Fruit fly (Drosophila melanogaster) whole organism, embryonic: ENCODE results near the gene Prp16.

Experiments
- ATbp ChIP-seq: fragments of 200-800 bp; sonication (Bioruptor generic); optimal IDR thresholded peaks from 2 replicates; lab custom pipeline; 2017; ENCODE audit warnings: missing biosample characterization, mild to moderate bottlenecking, missing genetic modification characterization, missing genetic modification reagents
- Adf1 ChIP-seq: fragments of 200-800 bp; sonication (Bioruptor generic); IDR thresholded peaks from 2 replicates; pipeline ENCODE4 v1.3.6; 2022; ENCODE audit warnings: missing biosample characterization, missing genetic modification characterization
- Antp ChIP-seq: fragments of 200-800 bp; sonication (Bioruptor generic); optimal IDR thresholded peaks from 3 replicates; lab custom pipeline; 2016; ENCODE audit warnings: missing biosample characterization, missing genetic modification characterization
- CG10321 ChIP-seq: fragments of 200-800 bp; sonication (Bioruptor generic); IDR thresholded peaks from 2 replicates; pipeline ENCODE4 v1.3.6; 2022; ENCODE audit warnings: missing biosample characterization, missing genetic modification characterization
- CG11504 ChIP-seq: fragments of 200-800 bp; sonication (Bioruptor generic); optimal IDR thresholded peaks from 3 replicates; lab custom pipeline; 2019; ENCODE audit warnings: missing biosample characterization, mild to moderate bottlenecking, missing genetic modification characterization, moderate library complexity
- CG12071 ChIP-seq: fragments of 200-800 bp; sonication (Bioruptor generic); optimal IDR thresholded peaks from 3 replicates; lab custom pipeline; 2018; ENCODE audit warnings: missing biosample characterization, mild to moderate bottlenecking, missing genetic modification characterization
- CG12391 ChIP-seq: fragments of 200-800 bp; sonication (Bioruptor generic); optimal IDR thresholded peaks from 3 replicates; lab custom pipeline; 2018; ENCODE audit warnings: missing biosample characterization, mild to moderate bottlenecking, missing genetic modification characterization, moderate library complexity
- CG12942 ChIP-seq: fragments of 200-800 bp; sonication (Bioruptor generic); optimal IDR thresholded peaks from 3 replicates; lab custom pipeline; 2016; ENCODE audit warnings: missing biosample characterization, missing genetic modification characterization
- CG15479 ChIP-seq: fragments of 200-800 bp; sonication (Bioruptor generic); optimal IDR thresholded peaks from 3 replicates; lab custom pipeline; 2019; ENCODE audit warnings: missing biosample characterization, mild to moderate bottlenecking, missing genetic modification characterization, moderate library complexity
- CG17186 ChIP-seq: fragments of 200-800 bp; sonication (Bioruptor generic); optimal IDR thresholded peaks from 3 replicates; lab custom pipeline; 2017; ENCODE audit warnings: missing biosample characterization, missing genetic modification reagents, missing genetic modification characterization
- CG17829 ChIP-seq: fragments of 200-800 bp; optimal IDR thresholded peaks from 2 replicates; lab custom pipeline; 2019; ENCODE audit warnings: missing biosample characterization, mild to moderate bottlenecking, missing genetic modification characterization, moderate library complexity
- CG34422 ChIP-seq: fragments of 200-800 bp; sonication (Bioruptor generic); IDR thresholded peaks from 3 replicates; pipeline ENCODE4 v1.3.6; 2022; ENCODE audit warnings: missing biosample characterization, missing genetic modification characterization
- CG4820 ChIP-seq: fragments of 200-800 bp; sonication (Bioruptor generic); optimal IDR thresholded peaks from 3 replicates; lab custom pipeline; 2016; ENCODE audit warnings: missing biosample characterization, missing genetic modification characterization
- CG6254 ChIP-seq: fragments of 200-800 bp; sonication (Bioruptor generic); optimal IDR thresholded peaks from 3 replicates; lab custom pipeline; 2017; ENCODE audit warnings: mild to moderate bottlenecking, missing biosample characterization, missing genetic modification reagents, missing genetic modification characterization
- CG6765 ChIP-seq: fragments of 200-800 bp; sonication (Bioruptor generic); optimal IDR thresholded peaks from 3 replicates; lab custom pipeline; 2017; ENCODE audit warnings: missing biosample characterization, mild to moderate bottlenecking, missing genetic modification characterization
- CG7556 ChIP-seq: fragments of 200-800 bp; sonication (Bioruptor generic); optimal IDR thresholded peaks from 2 replicates; lab custom pipeline; 2017; ENCODE audit warnings: missing biosample characterization, mild to moderate bottlenecking, missing genetic modification characterization
- CG7786 ChIP-seq: fragments of 200-800 bp; sonication (Bioruptor generic); optimal IDR thresholded peaks from 2 replicates; lab custom pipeline; 2016; ENCODE audit warnings: missing biosample characterization, missing genetic modification characterization
- CG7839 ChIP-seq: fragments of 200-800 bp; sonication (Bioruptor generic); optimal IDR thresholded peaks from 3 replicates; lab custom pipeline; 2018; ENCODE audit warnings: missing biosample characterization, mild to moderate bottlenecking, missing genetic modification characterization, moderate library complexity
- D19A ChIP-seq: fragments of 200-800 bp; optimal IDR thresholded peaks from 3 replicates; lab custom pipeline; 2019; ENCODE audit warnings: missing biosample characterization, mild to moderate bottlenecking, missing genetic modification characterization, moderate library complexity
- D19B ChIP-seq: fragments of 200-800 bp; sonication (Bioruptor generic); optimal IDR thresholded peaks from 2 replicates; lab custom pipeline; 2017; ENCODE audit warnings: missing biosample characterization, mild to moderate bottlenecking, missing genetic modification characterization
- Dek ChIP-seq: fragments of 200-800 bp; sonication (Bioruptor generic); optimal IDR thresholded peaks from 3 replicates; lab custom pipeline; 2019; ENCODE audit warnings: missing biosample characterization, mild to moderate bottlenecking, missing genetic modification characterization, moderate library complexity
- ERR ChIP-seq: fragments of 200-800 bp; sonication (Bioruptor generic); optimal IDR thresholded peaks from 2 replicates; lab custom pipeline; 2016; ENCODE audit warnings: missing biosample characterization, missing genetic modification characterization
- Ets65A ChIP-seq: fragments of 200-800 bp; sonication (Bioruptor generic); peaks from one replicate; lab custom pipeline; 2016; ENCODE audit warnings: missing biosample characterization, missing genetic modification characterization
- Ets97D ChIP-seq: fragments of 200-800 bp; sonication (Bioruptor generic); optimal IDR thresholded peaks from 3 replicates; lab custom pipeline; 2016; ENCODE audit warnings: missing biosample characterization, missing genetic modification characterization
- H15 ChIP-seq: fragments of 200-800 bp; sonication (Bioruptor generic); IDR thresholded peaks from 3 replicates; pipeline ENCODE4 v1.3.6; 2022; ENCODE audit warnings: missing biosample characterization, missing genetic modification characterization
- Hr39 ChIP-seq: fragments of >200 bp; optimal IDR thresholded peaks from 2 replicates; lab custom pipeline; 2017
- NC2α ChIP-seq: fragments of 200-800 bp; sonication (Bioruptor generic); optimal IDR thresholded peaks from 2 replicates; lab custom pipeline; 2016; ENCODE audit warnings: missing biosample characterization, missing genetic modification characterization
- Nf-YC ChIP-seq: fragments of 200-800 bp; optimal IDR thresholded peaks from 3 replicates; lab custom pipeline; 2019; ENCODE audit warnings: missing biosample characterization, mild to moderate bottlenecking, missing genetic modification characterization, moderate library complexity
- Rx ChIP-seq: fragments of 200-800 bp; sonication (Bioruptor generic); IDR thresholded peaks from 2 replicates; pipeline ENCODE4 v1.3.6; 2022; ENCODE audit warnings: missing biosample characterization, missing genetic modification characterization
- Sry-β ChIP-seq: fragments of 200-800 bp; sonication (Bioruptor generic); optimal IDR thresholded peaks from 2 replicates; lab custom pipeline; 2018; ENCODE audit warnings: missing biosample characterization, mild to moderate bottlenecking, missing genetic modification characterization, moderate library complexity
- Ssrp ChIP-seq: fragments of 200-800 bp; sonication (Bioruptor generic); optimal IDR thresholded peaks from 2 replicates; lab custom pipeline; 2018; ENCODE audit warnings: missing biosample characterization, mild to moderate bottlenecking, missing genetic modification characterization, moderate library complexity
- Taf1 ChIP-seq: fragments of 200-800 bp; sonication (Bioruptor generic); IDR thresholded peaks from 2 replicates; pipeline ENCODE4 v1.3.6; 2022; ENCODE audit warnings: missing biosample characterization, missing genetic modification characterization
- YL-1 ChIP-seq: fragments of 200-800 bp; sonication (Bioruptor generic); optimal IDR thresholded peaks from 3 replicates; lab custom pipeline; 2017; ENCODE audit warnings: missing biosample characterization, mild to moderate bottlenecking, missing genetic modification characterization
- ap ChIP-seq: fragments of 200-800 bp; sonication (Bioruptor generic); IDR thresholded peaks from 2 replicates; pipeline ENCODE4 v1.3.6; 2022; ENCODE audit warnings: missing biosample characterization, missing genetic modification characterization
- chn ChIP-seq: fragments of 200-800 bp; sonication (Bioruptor generic); optimal IDR thresholded peaks from 2 replicates; lab custom pipeline; 2016; ENCODE audit warnings: missing biosample characterization, missing genetic modification characterization
- gcm2 ChIP-seq: fragments of 200-800 bp; sonication (Bioruptor generic); optimal IDR thresholded peaks from 2 replicates; lab custom pipeline; 2016; ENCODE audit warnings: missing biosample characterization, missing genetic modification characterization
- gsb-n ChIP-seq: fragments of 200-800 bp; sonication (Bioruptor generic); optimal IDR thresholded peaks from 3 replicates; lab custom pipeline; 2018; ENCODE audit warnings: missing biosample characterization, mild to moderate bottlenecking, missing genetic modification characterization
- gt ChIP-seq: fragments of 200-800 bp; sonication (Bioruptor generic); IDR thresholded peaks from 2 replicates; pipeline ENCODE4 v1.3.6; 2022; ENCODE audit warnings: missing biosample characterization, missing genetic modification characterization
- insv ChIP-seq, 2 experiments: fragments of 200-800 bp; sonication (Bioruptor generic); optimal IDR thresholded peaks; 3 replicates each; lab custom pipeline; 2016 to 2018; ENCODE audit warnings: missing biosample characterization in 2 of 2, missing genetic modification characterization in 2 of 2
- luna ChIP-seq: fragments of 200-800 bp; sonication (Bioruptor generic); optimal IDR thresholded peaks from 2 replicates; lab custom pipeline; 2016; ENCODE audit warnings: missing biosample characterization, missing genetic modification characterization
- maf-S ChIP-seq: fragments of 200-800 bp; sonication (Bioruptor generic); optimal IDR thresholded peaks from 2 replicates; lab custom pipeline; 2016; ENCODE audit warnings: missing biosample characterization, missing genetic modification characterization
- nom ChIP-seq: fragments of 200-800 bp; sonication (Bioruptor generic); optimal IDR thresholded peaks from 2 replicates; lab custom pipeline; 2017; ENCODE audit warnings: missing biosample characterization, missing genetic modification characterization, mild to moderate bottlenecking, moderate library complexity, missing genetic modification reagents
- salm ChIP-seq: fragments of 200-800 bp; sonication (Bioruptor generic); optimal IDR thresholded peaks from 2 replicates; lab custom pipeline; 2018; ENCODE audit warnings: missing biosample characterization, mild to moderate bottlenecking, missing genetic modification characterization
- sens ChIP-seq: fragments of 200-800 bp; sonication (Bioruptor generic); peaks from one replicate; lab custom pipeline; 2016; ENCODE audit warnings: missing biosample characterization, missing genetic modification characterization
- sob ChIP-seq: fragments of 200-800 bp; sonication (Bioruptor generic); IDR thresholded peaks from 2 replicates; pipeline ENCODE4 v1.3.6; 2022; ENCODE audit warnings: missing biosample characterization, missing genetic modification characterization
- tll ChIP-seq, 2 experiments: fragments of 200-800 bp in 1 of 2; fragments of >200 bp in 1 of 2; sonication (Bioruptor generic) in 1 of 2; optimal IDR thresholded peaks; 2 replicates each; lab custom pipeline; 2017 to 2019; ENCODE audit warnings: missing biosample characterization in 2 of 2, missing genetic modification characterization in 2 of 2, mild to moderate bottlenecking in 1 of 2, moderate library complexity in 1 of 2
- toy ChIP-seq: fragments of 200-800 bp; sonication (Bioruptor generic); IDR thresholded peaks from 2 replicates; pipeline ENCODE4 v1.3.6; 2022; ENCODE audit warnings: missing biosample characterization, missing genetic modification characterization
- trh ChIP-seq: fragments of 200-800 bp; sonication (Bioruptor generic); optimal IDR thresholded peaks from 2 replicates; lab custom pipeline; 2016; ENCODE audit warnings: missing biosample characterization, missing genetic modification characterization
- ttk ChIP-seq: fragments of 200-800 bp; sonication (Bioruptor generic); IDR thresholded peaks from 2 replicates; pipeline ENCODE4 v2.1.2; 2022; ENCODE audit warnings: missing biosample characterization, missing genetic modification characterization
- vvl ChIP-seq: fragments of 200-800 bp; sonication (Bioruptor generic); IDR thresholded peaks from 2 replicates; pipeline ENCODE4 v1.3.6; 2022; ENCODE audit warnings: missing biosample characterization, missing genetic modification characterization
- wek ChIP-seq: fragments of 200-800 bp; sonication (Bioruptor generic); optimal IDR thresholded peaks from 3 replicates; lab custom pipeline; 2018; ENCODE audit warnings: missing biosample characterization, mild to moderate bottlenecking, missing genetic modification characterization, moderate library complexity
- zfh1 ChIP-seq: fragments of 200-800 bp; sonication (Bioruptor generic); IDR thresholded peaks from 3 replicates; pipeline ENCODE4 v1.3.6; 2022; ENCODE audit warnings: missing biosample characterization, missing genetic modification characterization

The Prp16 gene

dm6 chrX:14213509-14214154 is 12.5 kb downstream of the Prp16 start (continued):
- TF ChIP-seq YL-1 (no peak), CG17186 (GFP tag; lab: Kevin White, UChicago) (no peak), CG12391 (tag; lab: Kevin White, UChicago) (peak; percentile 47), Hr39 (lab: Kevin White, UChicago) (no peak), CG15479 (GFP tag; lab: Kevin White, UChicago) (no peak), Nf-YC (tag; lab: Kevin White, UChicago) (peak; percentile 17), D19B (GFP tag; lab: Kevin White, UChicago) (no peak), insv (GFP tag; optimal IDR thresholded peaks at IDR 0.05; lab: Kevin White, UChicago) (no peak), Sry-β (GFP tag; lab: Kevin White, UChicago) (no peak), nom (GFP tag; lab: Kevin White, UChicago) (no peak), CG7556 (GFP tag; lab: Kevin White, UChicago) (peak; percentile 28), H15 (no peak), CG6765 (GFP tag; lab: Kevin White, UChicago) (no peak), gcm2 (GFP tag; lab: Kevin White, UChicago) (no peak), wek (GFP tag; lab: Kevin White, UChicago) (no peak), Rx (GFP tag; lab: Robert Waterston, UW) (no peak), luna (GFP tag; lab: Kevin White, UChicago) (no peak), CG17829 (peak; percentile 19), Taf1 (GFP tag; lab: Robert Waterston, UW) (no peak), salm (tag; lab: Kevin White, UChicago) (no peak), NC2α (GFP tag; lab: Kevin White, UChicago) (no peak), tll (GFP tag; optimal IDR thresholded peaks at IDR 0.05; lab: Kevin White, UChicago) (no peak), trh (GFP tag; lab: Kevin White, UChicago) (no peak), chn (GFP tag; lab: Kevin White, UChicago) (no peak), gt (GFP tag; lab: Robert Waterston, UW) (no peak), sens (GFP tag; lab: Kevin White, UChicago) (peak; percentile 79), CG10321 (GFP tag; lab: Robert Waterston, UW) (no peak), vvl (peak; percentile 43; the same call in 1 of the 2 replicates), Adf1 (GFP tag; lab: Robert Waterston, UW) (no peak), CG7786 (GFP tag; lab: Kevin White, UChicago) (peak; percentile 16), Ets97D (GFP tag; lab: Kevin White, UChicago) (no peak), D19A (tag; lab: Kevin White, UChicago) (peak; percentile 25), zfh1 (no peak), CG12071 (GFP tag; lab: Kevin White, UChicago) (peak; percentile 13), CG12942 (peak; percentile 13), CG11504 (tag; lab: Kevin White, UChicago) (peak; percentile 65), Dek (tag; lab: Kevin White, UChicago) (peak; percentile 24), Antp (GFP tag; lab: Kevin White, UChicago) (peak; percentile 22), Ssrp (tag; lab: Kevin White, UChicago) (peak; percentile 35), ATbp (no peak), ap (GFP tag; lab: Robert Waterston, UW) (no peak), CG6254 (GFP tag; lab: Kevin White, UChicago) (no peak), sob (GFP tag; lab: Robert Waterston, UW) (no peak), gsb-n (tag; lab: Kevin White, UChicago) (no peak), CG34422 (GFP tag; lab: Robert Waterston, UW) (no peak), maf-S (GFP tag; lab: Kevin White, UChicago) (no peak), ERR (GFP tag; lab: Kevin White, UChicago) (no peak), toy (GFP tag; lab: Robert Waterston, UW) (no peak), CG4820 (GFP tag; lab: Kevin White, UChicago) (peak; percentile 3), Ets65A (GFP tag; lab: Kevin White, UChicago) (no peak), ttk (GFP tag; lab: Robert Waterston, UW) (0 out of 2 replicates have a peak, but pooled peaks have one; percentile 18), CG7839 (tag; lab: Kevin White, UChicago) (peak; percentile 46)
